Worm (Caenorhabditis elegans) whole organism, L4 larva: ENCODE measurements around the gene F54F2.7.

Experiments
- F10B5.3 ChIP-seq: sonication (generic microtip); optimal IDR thresholded peaks from 2 replicates; lab custom pipeline; 2016; ENCODE audit warnings: mild to moderate bottlenecking, missing genetic modification characterization, missing compliant biosample characterization
- F49E8.2 ChIP-seq: sonication (generic microtip); optimal IDR thresholded peaks from 2 replicates; lab custom pipeline; 2016; ENCODE audit warnings: missing compliant biosample characterization, mild to moderate bottlenecking, missing genetic modification characterization, borderline replicate concordance
- T26A8.4 ChIP-seq: fragments of 200-800 bp; sonication (Bioruptor generic); IDR thresholded peaks from 2 replicates; pipeline ENCODE4 v1.3.6; 2022; ENCODE audit warnings: missing genetic modification characterization, missing compliant biosample characterization
- ZK546.5 ChIP-seq, 2 experiments: sonication (generic microtip); optimal IDR thresholded peaks; 2 replicates each; lab custom pipeline; 2017; ENCODE audit warnings: missing biosample characterization in 2 of 2, missing genetic modification characterization in 2 of 2
- aha-1 ChIP-seq: fragments of 150-350 bp; peaks from one replicate; lab custom pipeline; 2014; ENCODE audit warnings: missing biosample characterization, missing genetic modification characterization
- aly-2 ChIP-seq: sonication (generic microtip); optimal IDR thresholded peaks from 2 replicates; lab custom pipeline; 2018; ENCODE audit warnings: missing biosample characterization, missing genetic modification characterization
- ceh-20 ChIP-seq: fragments of 200-800 bp; sonication (Bioruptor generic); IDR thresholded peaks from 2 replicates; pipeline ENCODE4 v1.3.6; 2022; ENCODE audit warnings: missing genetic modification reagents, missing genetic modification characterization, missing compliant biosample characterization
- ceh-62 ChIP-seq: sonication (generic microtip); optimal IDR thresholded peaks from 2 replicates; lab custom pipeline; 2017; ENCODE audit warnings: missing biosample characterization, missing genetic modification characterization
- ces-1 ChIP-seq: fragments of 150-350 bp; sonication (generic microtip); optimal IDR thresholded peaks from 4 replicates; lab custom pipeline; 2014; ENCODE audit warnings: missing biosample characterization, missing genetic modification reagents, missing genetic modification characterization
- daf-19 ChIP-seq: fragments of 200-800 bp; sonication (Bioruptor generic); conservative IDR thresholded peaks from 2 replicates; pipeline ENCODE4 v1.3.6; 2022; ENCODE audit warnings: missing genetic modification characterization, missing compliant biosample characterization
- daf-8 ChIP-seq: fragments of 200-800 bp; sonication (Bioruptor generic); IDR thresholded peaks from 2 replicates; pipeline ENCODE4 v1.3.6; 2022; ENCODE audit warnings: missing genetic modification characterization, missing compliant biosample characterization
- dmd-8 ChIP-seq: fragments of 200-800 bp; sonication (Bioruptor generic); IDR thresholded peaks from 2 replicates; pipeline ENCODE4 v1.3.6; 2022; ENCODE audit warnings: missing genetic modification characterization, missing compliant biosample characterization
- dmd-9 ChIP-seq: fragments of 200-800 bp; sonication (Bioruptor generic); IDR thresholded peaks from 2 replicates; pipeline ENCODE4 v1.3.6; 2022; ENCODE audit warnings: missing genetic modification reagents, missing genetic modification characterization, missing compliant biosample characterization
- dve-1 ChIP-seq: sonication (generic microtip); optimal IDR thresholded peaks from 2 replicates; lab custom pipeline; 2017; ENCODE audit warnings: antibody characterized with exemption, mild to moderate bottlenecking, missing genetic modification characterization, missing compliant biosample characterization; ENCODE audit not compliant: insufficient read depth
- egl-27 ChIP-seq: sonication (generic microtip); optimal IDR thresholded peaks from 3 replicates; lab custom pipeline; 2017; ENCODE audit warnings: missing biosample characterization, missing genetic modification reagents, missing genetic modification characterization
- fkh-10 ChIP-seq: fragments of 150-350 bp; optimal IDR thresholded peaks from 2 replicates; lab custom pipeline; 2014; ENCODE audit warnings: missing biosample characterization, missing genetic modification reagents, missing genetic modification characterization
- fos-1 ChIP-seq: fragments of 150-350 bp; optimal IDR thresholded peaks from 2 replicates; lab custom pipeline; 2014; ENCODE audit warnings: missing biosample characterization, missing genetic modification characterization
- gei-8 ChIP-seq: fragments of 200-800 bp; sonication (Bioruptor generic); optimal IDR thresholded peaks from 2 replicates; lab custom pipeline; 2018; ENCODE audit warnings: mild to moderate bottlenecking, missing genetic modification characterization, missing compliant biosample characterization
- hmg-1.1 ChIP-seq: fragments of 200-800 bp; sonication (Bioruptor generic); IDR thresholded peaks from 2 replicates; pipeline ENCODE4 v1.3.6; 2022; ENCODE audit warnings: missing genetic modification reagents, missing genetic modification characterization, missing compliant biosample characterization
- jun-1 ChIP-seq: fragments of 150-350 bp; optimal IDR thresholded peaks from 2 replicates; lab custom pipeline; 2014; ENCODE audit warnings: missing biosample characterization, missing genetic modification reagents, missing genetic modification characterization
- lin-1 ChIP-seq: fragments of 200-800 bp; sonication (Bioruptor generic); IDR thresholded peaks from 2 replicates; pipeline ENCODE4 v1.3.6; 2022; ENCODE audit warnings: missing genetic modification reagents, missing genetic modification characterization, missing compliant biosample characterization
- lin-29 ChIP-seq: fragments of 200-800 bp; sonication (Bioruptor generic); IDR thresholded peaks from 2 replicates; pipeline ENCODE4 v1.3.6; 2022; ENCODE audit warnings: missing genetic modification reagents, missing genetic modification characterization, missing compliant biosample characterization
- lir-3 ChIP-seq: sonication (generic microtip); optimal IDR thresholded peaks from 2 replicates; lab custom pipeline; 2016; ENCODE audit warnings: mild to moderate bottlenecking, missing genetic modification characterization, missing compliant biosample characterization
- lsy-2 ChIP-seq, 2 experiments: fragments of 150-350 bp in 1 of 2; sonication (generic microtip) in 1 of 2; optimal IDR thresholded peaks; 2 replicates each; lab custom pipeline; 2014 to 2017; ENCODE audit warnings: missing biosample characterization in 2 of 2, missing genetic modification characterization in 2 of 2
- madf-5 ChIP-seq, 2 experiments: fragments of 200-800 bp; sonication (Bioruptor generic); IDR thresholded peaks; 2 replicates each; pipeline ENCODE4 v1.3.6; 2022; ENCODE audit warnings: missing compliant biosample characterization in 2 of 2, missing genetic modification characterization in 2 of 2
- madf-9 ChIP-seq: fragments of 200-800 bp; sonication (Bioruptor generic); conservative IDR thresholded peaks from 2 replicates; pipeline ENCODE4 v1.3.6; 2022; ENCODE audit warnings: missing genetic modification reagents, missing genetic modification characterization, missing compliant biosample characterization
- nhr-111 ChIP-seq: fragments of 200-800 bp; sonication (Bioruptor generic); optimal IDR thresholded peaks from 2 replicates; lab custom pipeline; 2018; ENCODE audit warnings: mild to moderate bottlenecking, missing genetic modification characterization, missing compliant biosample characterization
- nhr-237 ChIP-seq: sonication (generic microtip); optimal IDR thresholded peaks from 2 replicates; lab custom pipeline; 2017; ENCODE audit warnings: missing biosample characterization, missing genetic modification characterization
- nhr-41 ChIP-seq: fragments of 200-800 bp; sonication (Bioruptor generic); IDR thresholded peaks from 2 replicates; pipeline ENCODE4 v1.3.6; 2022; ENCODE audit warnings: missing genetic modification reagents, missing genetic modification characterization, missing compliant biosample characterization
- nhr-76 ChIP-seq: fragments of 150-350 bp; optimal IDR thresholded peaks from 2 replicates; lab custom pipeline; 2014; ENCODE audit warnings: missing biosample characterization, missing genetic modification characterization
- rbr-2 ChIP-seq: sonication (generic microtip); optimal IDR thresholded peaks from 2 replicates; lab custom pipeline; 2016; ENCODE audit warnings: missing genotype, missing genetic modification characterization, missing compliant biosample characterization
- sdz-12 ChIP-seq: fragments of 200-800 bp; sonication (Bioruptor generic); optimal IDR thresholded peaks from 2 replicates; lab custom pipeline; 2018; ENCODE audit warnings: mild to moderate bottlenecking, missing genetic modification characterization, missing compliant biosample characterization
- set-16 ChIP-seq: fragments of 200-800 bp; sonication (Bioruptor generic); IDR thresholded peaks from 2 replicates; pipeline ENCODE4 v1.3.6; 2022; ENCODE audit warnings: missing genetic modification reagents, missing genetic modification characterization, missing compliant biosample characterization
- tag-97 ChIP-seq: fragments of 200-800 bp; sonication (Bioruptor generic); IDR thresholded peaks from 2 replicates; pipeline ENCODE4 v1.3.6; 2022; ENCODE audit warnings: missing genetic modification characterization, missing compliant biosample characterization
- unc-39 ChIP-seq: sonication (generic microtip); optimal IDR thresholded peaks from 2 replicates; lab custom pipeline; 2017; ENCODE audit warnings: missing biosample characterization, missing genetic modification characterization
- unc-62 ChIP-seq, 3 experiments: fragments of 150-350 bp in 1 of 3; sonication (generic microtip); optimal IDR thresholded peaks in 2 of 3; peaks in 1 of 3; 1 replicate in 1 of 3; 2 replicates in 2 of 3; lab custom pipeline; 2014 to 2017; ENCODE audit warnings: missing biosample characterization in 3 of 3, missing genetic modification characterization in 3 of 3, missing genetic modification reagents in 3 of 3, missing genotype in 1 of 3
- vab-7 ChIP-seq: fragments of 200-800 bp; sonication (Bioruptor generic); IDR thresholded peaks from 2 replicates; pipeline ENCODE4 v1.3.6; 2022; ENCODE audit warnings: missing genetic modification reagents, missing genetic modification characterization, missing compliant biosample characterization
- zfp-2 ChIP-seq: sonication (generic microtip); optimal IDR thresholded peaks from 2 replicates; lab custom pipeline; 2016; ENCODE audit warnings: mild to moderate bottlenecking, missing genetic modification characterization, missing compliant biosample characterization

The F54F2.7 gene

ce11 chrIII:8792251-8792650 is 14.9 kb downstream of the F54F2.7 start, which contains the start of gene ztf-1:
Gene ztf-1 (minus strand): TSS chrIII:8792351.
- TF ChIP-seq zfp-2 (tag; lab: Kevin White, UChicago) (no peak), ZK546.5 (tag; optimal IDR thresholded peaks at IDR 0.05; lab: Kevin White, UChicago) (no peak), unc-62 (GFP tag; optimal IDR thresholded peaks at IDR 0.05 in 1 of 2; lab: Kevin White, UChicago) (peak in 1 of 2 experiments; percentile 69), unc-62 (tag; optimal IDR thresholded peaks at IDR 0.05; lab: Kevin White, UChicago) (no peak), jun-1 (tag; lab: Kevin White, UChicago) (no peak), egl-27 (no peak), nhr-41 (GFP tag; lab: Robert Waterston, UW) (no peak), madf-9 (GFP tag; lab: Robert Waterston, UW) (no peak)

- TF ChIP-seq nhr-111 (GFP tag; lab: Kevin White, UChicago) = no peak
- TF ChIP-seq dmd-8 (GFP tag; lab: Robert Waterston, UW) = no peak
- TF ChIP-seq vab-7 = no peak
- TF ChIP-seq hmg-1.1 (GFP tag; lab: Robert Waterston, UW) = no peak
- no peak for TF ChIP-seq daf-8
- TF ChIP-seq aly-2 (tag; lab: Kevin White, UChicago) = no peak
- TF ChIP-seq fos-1 (tag; lab: Kevin White, UChicago) = no peak
- TF ChIP-seq madf-5 (GFP tag; IDR thresholded peaks at IDR 0.05; lab: Robert Waterston, UW) = no peak
- no peak for TF ChIP-seq gei-8 (GFP tag; lab: Kevin White, UChicago)
- no peak for TF ChIP-seq aha-1 (tag; lab: Kevin White, UChicago)
- TF ChIP-seq sdz-12 = no peak
- TF ChIP-seq unc-39 = no peak
- no peak for TF ChIP-seq rbr-2 (tag; lab: Kevin White, UChicago)
- TF ChIP-seq zfp-2 (tag; lab: Kevin White, UChicago) = no peak
- no peak for TF ChIP-seq daf-19
- no peak for TF ChIP-seq lir-3 (tag; lab: Kevin White, UChicago)
- TF ChIP-seq dve-1 = no peak
- TF ChIP-seq, all 104 proteins: peak for 0
Observed at ce11 chrIII:8791235-8791634, 15.9 kb downstream of the F54F2.7 start, which contains the start of the genes zfp-1 and F54F2.14. Gene zfp-1 (plus strand): TSS chrIII:8791535. Gene F54F2.14 (plus strand): TSS chrIII:8791546.

ce11 chrIII:8788690-8789089 is 18.5 kb downstream of the F54F2.7 start:
- peak; percentile 36; the same call in 1 of the 2 replicates for TF ChIP-seq set-16
- peak; percentile 84 for TF ChIP-seq aha-1 (tag; lab: Kevin White, UChicago)
- TF ChIP-seq F10B5.3 (tag; lab: Kevin White, UChicago) = no peak
- no peak for TF ChIP-seq ceh-20
- no peak for TF ChIP-seq ZK546.5 (tag; optimal IDR thresholded peaks at IDR 0.05; lab: Kevin White, UChicago)
- TF ChIP-seq lin-29 = no peak
- no peak for TF ChIP-seq vab-7
- TF ChIP-seq lsy-2 (tag; optimal IDR thresholded peaks at IDR 0.05; lab: Kevin White, UChicago) = peak in 1 of 2 experiments; percentile 8
- no peak for TF ChIP-seq F49E8.2

ce11 chrIII:8786077-8786476 is 21.1 kb downstream of the F54F2.7 start, which contains the start of gene K02D10.8:
Gene K02D10.8 (plus strand): TSS chrIII:8786377.
- TF ChIP-seq ceh-62 (tag; lab: Kevin White, UChicago) (no peak), fkh-10 (GFP tag; lab: Kevin White, UChicago) (no peak), lin-29 (no peak), lsy-2 (tag; optimal IDR thresholded peaks at IDR 0.05; lab: Kevin White, UChicago) (no peak), tag-97 (GFP tag; lab: Robert Waterston, UW) (no peak), dmd-9 (GFP tag; lab: Robert Waterston, UW) (no peak), unc-39 (no peak), nhr-76 (tag; lab: Kevin White, UChicago) (no peak), lin-1 (GFP tag; lab: Robert Waterston, UW) (no peak), ces-1 (no peak), T26A8.4 (GFP tag; lab: Robert Waterston, UW) (no peak), nhr-237 (tag; lab: Kevin White, UChicago) (no peak), dve-1 (no peak)
